Fruit fly (Drosophila melanogaster) whole organism, embryonic: ENCODE results near the gene Dmtn.

Experiments used
- Bgb ChIP-seq: fragments of 200-800 bp; sonication (Bioruptor generic); IDR thresholded peaks from 2 replicates; pipeline ENCODE4 v1.3.6; 2022; ENCODE audit warnings: missing biosample characterization, missing genetic modification characterization; ENCODE audit not compliant: partially characterized antibody
- CG10147 ChIP-seq: fragments of 200-800 bp; sonication (Bioruptor generic); optimal IDR thresholded peaks from 2 replicates; lab custom pipeline; 2019; ENCODE audit warnings: missing biosample characterization, mild to moderate bottlenecking, missing genetic modification characterization, moderate library complexity
- CG10959 ChIP-seq: fragments of 200-800 bp; sonication (Bioruptor generic); IDR thresholded peaks from 2 replicates; pipeline ENCODE4 v1.3.6; 2022; ENCODE audit warnings: missing biosample characterization, missing genetic modification characterization
- CG11504 ChIP-seq: fragments of 200-800 bp; sonication (Bioruptor generic); optimal IDR thresholded peaks from 3 replicates; lab custom pipeline; 2019; ENCODE audit warnings: missing biosample characterization, mild to moderate bottlenecking, missing genetic modification characterization, moderate library complexity
- CG12236 ChIP-seq: fragments of 200-800 bp; sonication (Bioruptor generic); optimal IDR thresholded peaks from 2 replicates; lab custom pipeline; 2016; ENCODE audit warnings: missing biosample characterization, missing genetic modification characterization
- CG13775 ChIP-seq: fragments of 200-800 bp; sonication (Bioruptor generic); optimal IDR thresholded peaks from 3 replicates; lab custom pipeline; 2017; ENCODE audit warnings: missing biosample characterization, mild to moderate bottlenecking, missing genetic modification characterization
- CG14014 ChIP-seq: fragments of 200-800 bp; sonication (Bioruptor generic); IDR thresholded peaks from 2 replicates; pipeline ENCODE4 v1.3.6; 2022; ENCODE audit warnings: missing biosample characterization, missing genetic modification characterization
- CG14710 ChIP-seq: fragments of 200-800 bp; sonication (Bioruptor generic); optimal IDR thresholded peaks from 3 replicates; lab custom pipeline; 2019; ENCODE audit warnings: missing biosample characterization, mild to moderate bottlenecking, missing genetic modification characterization, moderate library complexity
- CG15514 ChIP-seq: fragments of 200-800 bp; sonication (Bioruptor generic); optimal IDR thresholded peaks from 3 replicates; lab custom pipeline; 2017; ENCODE audit warnings: missing biosample characterization, missing genetic modification characterization, mild to moderate bottlenecking, moderate library complexity, missing genetic modification reagents
- CG17385 ChIP-seq: fragments of 200-800 bp; sonication (Bioruptor generic); optimal IDR thresholded peaks from 3 replicates; lab custom pipeline; 2018; ENCODE audit warnings: missing biosample characterization, mild to moderate bottlenecking, missing genetic modification characterization
- CG18476 ChIP-seq: fragments of 200-800 bp; sonication (Bioruptor generic); optimal IDR thresholded peaks from 2 replicates; lab custom pipeline; 2016; ENCODE audit warnings: missing biosample characterization, mild to moderate bottlenecking, missing genetic modification characterization
- CG34376 ChIP-seq: fragments of 200-800 bp; sonication (Bioruptor generic); optimal IDR thresholded peaks from 2 replicates; lab custom pipeline; 2018; ENCODE audit warnings: missing biosample characterization, mild to moderate bottlenecking, missing genetic modification characterization
- CG3838 ChIP-seq: fragments of 200-800 bp; sonication (Bioruptor generic); optimal IDR thresholded peaks from 3 replicates; lab custom pipeline; 2016; ENCODE audit warnings: missing biosample characterization, missing genetic modification characterization
- CG42726 ChIP-seq: fragments of 200-800 bp; sonication (Bioruptor generic); IDR thresholded peaks from 2 replicates; pipeline ENCODE4 v1.3.6; 2022; ENCODE audit warnings: missing biosample characterization, missing genetic modification characterization; ENCODE audit not compliant: partially characterized antibody
- CG4424 ChIP-seq: fragments of 200-800 bp; sonication (Bioruptor generic); optimal IDR thresholded peaks from 3 replicates; lab custom pipeline; 2016; ENCODE audit warnings: missing biosample characterization, missing genetic modification characterization
- CG4730 ChIP-seq: fragments of 200-800 bp; sonication (Bioruptor generic); IDR thresholded peaks from 2 replicates; pipeline ENCODE4 v1.3.6; 2022; ENCODE audit warnings: missing biosample characterization, missing genetic modification characterization
- CG7372 ChIP-seq: fragments of 200-800 bp; sonication (Bioruptor generic); IDR thresholded peaks from 2 replicates; pipeline ENCODE4 v1.3.6; 2022; ENCODE audit warnings: missing biosample characterization, missing genetic modification characterization
- CG7745 ChIP-seq: fragments of 200-800 bp; sonication (Bioruptor generic); optimal IDR thresholded peaks from 2 replicates; lab custom pipeline; 2018; ENCODE audit warnings: missing biosample characterization, mild to moderate bottlenecking, missing genetic modification characterization, moderate library complexity
- CG8359 ChIP-seq: fragments of 200-800 bp; sonication (Bioruptor generic); optimal IDR thresholded peaks from 2 replicates; lab custom pipeline; 2017; ENCODE audit warnings: missing biosample characterization, mild to moderate bottlenecking, missing genetic modification characterization, borderline replicate concordance
- CG8765 ChIP-seq: fragments of 200-800 bp; sonication (Bioruptor generic); IDR thresholded peaks from 2 replicates; pipeline ENCODE4 v1.3.6; 2022; ENCODE audit warnings: missing biosample characterization, missing genetic modification characterization
- CG8944 ChIP-seq: fragments of 200-800 bp; sonication (Bioruptor generic); optimal IDR thresholded peaks from 3 replicates; lab custom pipeline; 2016; ENCODE audit warnings: missing biosample characterization, missing genetic modification characterization
- CrebB ChIP-seq: fragments of 200-800 bp; sonication (Bioruptor generic); optimal IDR thresholded peaks from 3 replicates; lab custom pipeline; 2018; ENCODE audit warnings: missing biosample characterization, mild to moderate bottlenecking, missing genetic modification characterization
- Deaf1 ChIP-seq: fragments of 200-800 bp; optimal IDR thresholded peaks from 3 replicates; lab custom pipeline; 2019; ENCODE audit warnings: missing biosample characterization, mild to moderate bottlenecking, missing genetic modification characterization, moderate library complexity
- Dip2 ChIP-seq: fragments of 200-800 bp; sonication (Bioruptor generic); IDR thresholded peaks from 2 replicates; pipeline ENCODE4 v1.3.6; 2022; ENCODE audit warnings: missing biosample characterization, missing genetic modification characterization
- Doc2 ChIP-seq: fragments of 200-800 bp; sonication (Bioruptor generic); IDR thresholded peaks from 2 replicates; pipeline ENCODE4 v1.3.6; 2022; ENCODE audit warnings: missing biosample characterization, missing genetic modification characterization
- Drgx ChIP-seq: fragments of 200-800 bp; sonication (Bioruptor generic); IDR thresholded peaks from 2 replicates; pipeline ENCODE4 v1.3.6; 2022; ENCODE audit warnings: missing biosample characterization, missing genetic modification characterization
- HLH3B ChIP-seq: fragments of 200-800 bp; sonication (Bioruptor generic); IDR thresholded peaks from 2 replicates; pipeline ENCODE4 v1.3.6; 2022; ENCODE audit warnings: missing biosample characterization, missing genetic modification characterization
- Hr78 ChIP-seq, 2 experiments: fragments of 200-800 bp in 1 of 2; fragments of >200 bp in 1 of 2; sonication (Bioruptor generic) in 1 of 2; optimal IDR thresholded peaks; 2 replicates each; lab custom pipeline; 2017 to 2019; ENCODE audit warnings: missing biosample characterization in 2 of 2, missing genetic modification characterization in 2 of 2, mild to moderate bottlenecking in 1 of 2, moderate library complexity in 1 of 2
- Nf-YA ChIP-seq: fragments of 200-800 bp; sonication (Bioruptor generic); IDR thresholded peaks from 2 replicates; pipeline ENCODE4 v1.3.6; 2022; ENCODE audit warnings: missing biosample characterization, missing genetic modification characterization
- NfI ChIP-seq: fragments of 200-800 bp; sonication (Bioruptor generic); optimal IDR thresholded peaks from 3 replicates; lab custom pipeline; 2018; ENCODE audit warnings: missing biosample characterization, mild to moderate bottlenecking, missing genetic modification characterization, moderate library complexity
- Vsx1 ChIP-seq: fragments of 200-800 bp; sonication (Bioruptor generic); optimal IDR thresholded peaks from 2 replicates; lab custom pipeline; 2017; ENCODE audit warnings: missing biosample characterization, mild to moderate bottlenecking, missing genetic modification characterization, missing genetic modification reagents
- btn ChIP-seq: fragments of 200-800 bp; sonication (Bioruptor generic); optimal IDR thresholded peaks from 2 replicates; lab custom pipeline; 2016; ENCODE audit warnings: missing biosample characterization, missing genetic modification characterization
- cwo ChIP-seq: fragments of 200-800 bp; sonication (Bioruptor generic); optimal IDR thresholded peaks from 3 replicates; lab custom pipeline; 2017; ENCODE audit warnings: missing biosample characterization, missing genetic modification characterization, mild to moderate bottlenecking, moderate library complexity, missing genetic modification reagents
- dmrt99B ChIP-seq: fragments of 200-800 bp; sonication (Bioruptor generic); optimal IDR thresholded peaks from 2 replicates; lab custom pipeline; 2018; ENCODE audit warnings: missing biosample characterization, mild to moderate bottlenecking, missing genetic modification characterization, moderate library complexity
- fd64A ChIP-seq: fragments of 200-800 bp; sonication (Bioruptor generic); optimal IDR thresholded peaks from 3 replicates; lab custom pipeline; 2018; ENCODE audit warnings: missing biosample characterization, mild to moderate bottlenecking, missing genetic modification characterization
- fu2 ChIP-seq: fragments of 200-800 bp; sonication (Bioruptor generic); optimal IDR thresholded peaks from 2 replicates; lab custom pipeline; 2016; ENCODE audit warnings: missing biosample characterization, missing genetic modification characterization
- gce ChIP-seq: fragments of 200-800 bp; sonication (Bioruptor generic); IDR thresholded peaks from 3 replicates; pipeline ENCODE4 v1.3.6; 2022; ENCODE audit warnings: missing biosample characterization, missing genetic modification characterization
- gcm ChIP-seq: fragments of 200-800 bp; sonication (Bioruptor generic); optimal IDR thresholded peaks from 2 replicates; lab custom pipeline; 2019; ENCODE audit warnings: missing biosample characterization, mild to moderate bottlenecking, missing genetic modification characterization, moderate library complexity
- gsb-n ChIP-seq: fragments of 200-800 bp; sonication (Bioruptor generic); optimal IDR thresholded peaks from 3 replicates; lab custom pipeline; 2018; ENCODE audit warnings: missing biosample characterization, mild to moderate bottlenecking, missing genetic modification characterization
- kni ChIP-seq: fragments of 200-800 bp; sonication (Bioruptor generic); optimal IDR thresholded peaks from 3 replicates; lab custom pipeline; 2017; ENCODE audit warnings: mild to moderate bottlenecking, missing biosample characterization, missing genetic modification reagents, missing genetic modification characterization
- lola ChIP-seq, 3 experiments: fragments of >200 bp in 2 of 3; fragments of 200-800 bp in 1 of 3; sonication (Bioruptor generic) in 1 of 3; optimal IDR thresholded peaks; 2 replicates each; lab custom pipeline; 2017 to 2019; ENCODE audit warnings: missing biosample characterization in 3 of 3, missing genetic modification characterization in 3 of 3, mild to moderate bottlenecking in 1 of 3, moderate library complexity in 1 of 3
- nerfin-2 ChIP-seq: fragments of 200-800 bp; sonication (Bioruptor generic); IDR thresholded peaks from 2 replicates; pipeline ENCODE4 v1.3.6; 2022; ENCODE audit warnings: missing biosample characterization, missing genetic modification characterization; ENCODE audit not compliant: partially characterized antibody
- onecut ChIP-seq: fragments of 200-800 bp; sonication (Bioruptor generic); IDR thresholded peaks from 2 replicates; pipeline ENCODE4 v1.3.6; 2022; ENCODE audit warnings: missing biosample characterization, missing genetic modification characterization
- run ChIP-seq: fragments of 200-800 bp; sonication (Bioruptor generic); optimal IDR thresholded peaks from 3 replicates; lab custom pipeline; 2018; ENCODE audit warnings: missing biosample characterization, mild to moderate bottlenecking, missing genetic modification characterization
- tx ChIP-seq: fragments of 200-800 bp; sonication (Bioruptor generic); optimal IDR thresholded peaks from 2 replicates; lab custom pipeline; 2016; ENCODE audit warnings: missing biosample characterization, missing genetic modification characterization
- z ChIP-seq: fragments of 200-800 bp; sonication (Bioruptor generic); IDR thresholded peaks from 3 replicates; pipeline ENCODE4 v1.3.6; 2022; ENCODE audit warnings: missing biosample characterization, missing genetic modification characterization
- zf30C ChIP-seq: fragments of 200-800 bp; sonication (Bioruptor generic); optimal IDR thresholded peaks from 3 replicates; lab custom pipeline; 2018; ENCODE audit warnings: missing biosample characterization, mild to moderate bottlenecking, missing genetic modification characterization

The Dmtn gene

dm6 chr3R:6410412-6411225 is 4.9 kb upstream of the Dmtn start (continued):
- TF ChIP-seq CG17385 (peak; percentile 87), kni (GFP tag; lab: Kevin White, UChicago) (peak; percentile 80), Drgx (GFP tag; lab: Robert Waterston, UW) (peak; percentile 30), z (GFP tag; lab: Robert Waterston, UW) (no peak), zf30C (GFP tag; lab: Kevin White, UChicago) (no peak), CG7745 (no peak), Deaf1 (tag; lab: Kevin White, UChicago) (peak; percentile 72), CG18476 (GFP tag; lab: Kevin White, UChicago) (peak; percentile 80), CG13775 (GFP tag; lab: Kevin White, UChicago) (peak; percentile 88), run (tag; lab: Kevin White, UChicago) (peak; percentile 42), Hr78 (GFP tag; optimal IDR thresholded peaks at IDR 0.05; lab: Kevin White, UChicago) (peak in 1 of 2 experiments; percentile 88), CrebB (tag; lab: Kevin White, UChicago) (peak; percentile 59), CG3838 (GFP tag; lab: Kevin White, UChicago) (peak; percentile 75), dmrt99B (tag; lab: Kevin White, UChicago) (peak; percentile 95), lola (GFP tag; optimal IDR thresholded peaks at IDR 0.05; lab: Kevin White, UChicago) (peak in 1 of 3 experiments; percentile 90), btn (GFP tag; lab: Kevin White, UChicago) (peak; percentile 73), Doc2 (GFP tag; lab: Robert Waterston, UW) (no peak), onecut (GFP tag; lab: Robert Waterston, UW) (peak; percentile 52), fu2 (GFP tag; lab: Kevin White, UChicago) (peak; percentile 72), CG34376 (GFP tag; lab: Kevin White, UChicago) (peak; percentile 84), CG42726 (GFP tag; lab: Robert Waterston, UW) (no peak), CG15514 (GFP tag; lab: Kevin White, UChicago) (peak; percentile 54), cwo (GFP tag; lab: Kevin White, UChicago) (peak; percentile 88), gsb-n (tag; lab: Kevin White, UChicago) (peak; percentile 81), NfI (GFP tag; lab: Kevin White, UChicago) (peak; percentile 87), gce (GFP tag; lab: Robert Waterston, UW) (peak; percentile 43; the same call in 1 of the 3 replicates), CG8359 (GFP tag; lab: Kevin White, UChicago) (peak; percentile 66), CG14014 (GFP tag; lab: Robert Waterston, UW) (peak; percentile 71), HLH3B (GFP tag; lab: Robert Waterston, UW) (peak; percentile 60), CG8944 (GFP tag; lab: Kevin White, UChicago) (peak; percentile 49), gcm (GFP tag; lab: Kevin White, UChicago) (peak; percentile 82), Dip2 (GFP tag; lab: Robert Waterston, UW) (no peak), tx (GFP tag; lab: Kevin White, UChicago) (peak; percentile 83), CG11504 (tag; lab: Kevin White, UChicago) (peak; percentile 94), fd64A (GFP tag; lab: Kevin White, UChicago) (peak; percentile 62), CG10959 (GFP tag; lab: Robert Waterston, UW) (no peak), CG7372 (peak; percentile 56), Vsx1 (peak; percentile 78), CG8765 (peak; percentile 37; the same call in 1 of the 2 replicates), CG14710 (tag; lab: Kevin White, UChicago) (peak; percentile 88), CG4730 (GFP tag; lab: Robert Waterston, UW) (peak; percentile 50; the same call in 1 of the 2 replicates), CG12236 (GFP tag; lab: Kevin White, UChicago) (peak; percentile 43), Bgb (GFP tag; lab: Robert Waterston, UW) (no peak; the same call in 1 of the 2 replicates), CG10147 (GFP tag; lab: Kevin White, UChicago) (peak; percentile 91), Nf-YA (no peak), CG4424 (GFP tag; lab: Kevin White, UChicago) (peak; percentile 89), nerfin-2 (GFP tag; lab: Robert Waterston, UW) (no peak)
